Fruit fly (Drosophila melanogaster): ENCODE results near the gene HIPP1.
A peak's percentile ranks its signal among the peaks of the same experiment; 100 is the strongest.

Gene HIPP1

DNA sequence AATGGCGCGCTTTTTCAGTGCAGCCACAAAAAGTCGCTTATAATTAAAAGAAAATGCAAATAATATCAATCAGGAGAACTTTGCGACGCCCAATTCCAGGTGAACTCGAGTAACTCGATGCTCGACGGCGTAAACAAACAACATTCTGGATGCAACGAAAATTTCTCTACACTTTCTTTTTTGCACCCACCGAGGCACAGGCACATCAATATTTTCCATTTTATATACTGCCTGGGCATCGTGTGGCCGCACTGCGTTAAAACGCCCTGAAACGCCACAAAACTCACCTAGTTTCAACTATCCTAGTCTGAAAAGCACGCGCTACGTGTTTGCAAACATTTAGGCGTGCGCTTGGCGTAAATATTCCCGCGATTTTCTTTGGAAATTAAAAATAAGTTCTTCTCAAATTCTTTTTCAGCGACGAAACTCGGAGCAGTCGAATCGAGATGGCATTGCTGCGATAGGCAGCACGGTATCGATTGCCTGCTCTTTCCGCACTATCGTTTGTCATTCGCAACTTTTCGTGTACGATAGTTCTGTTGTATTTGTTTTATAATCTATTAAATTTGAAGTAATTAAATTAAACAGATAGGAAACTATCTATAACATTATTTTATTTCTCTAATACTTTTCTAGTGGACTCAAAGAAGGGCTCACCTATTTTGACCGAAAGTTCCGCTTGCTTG, 23.6 kb upstream of the HIPP1 start, which contains the start of gene Pcif1:
Gene Pcif1 (minus strand): TSS at position 456 of the 686 bp plus-strand sequence.
- TF ChIP-seq brk (GFP tag; optimal IDR thresholded peaks at IDR 0.05) = peak; percentile 83
- peak; percentile 41 for TF ChIP-seq Rel (GFP tag; optimal IDR thresholded peaks at IDR 0.05)
- TF ChIP-seq Rel (tag; optimal IDR thresholded peaks at IDR 0.05) = no peak
- no peak for TF ChIP-seq fru (GFP tag; optimal IDR thresholded peaks at IDR 0.05)
- peak; percentile 59 for TF ChIP-seq dsf (GFP tag; optimal IDR thresholded peaks at IDR 0.05; ENCODE audit: borderline replicate concordance)
- no peak for TF ChIP-seq OdsH (GFP tag; optimal IDR thresholded peaks at IDR 0.05)
- no peak for TF ChIP-seq Abd-B (GFP tag; optimal IDR thresholded peaks at IDR 0.05)
- TF ChIP-seq CG32264 (GFP tag; optimal IDR thresholded peaks at IDR 0.05) = peak; percentile 11
- TF ChIP-seq Hr83 (GFP tag; optimal IDR thresholded peaks at IDR 0.05; ENCODE audit: poor library complexity, severe bottlenecking) = peak; percentile 54
- peak; percentile 16 for TF ChIP-seq sv (GFP tag; optimal IDR thresholded peaks at IDR 0.05)
- TF ChIP-seq woc (GFP tag; optimal IDR thresholded peaks at IDR 0.05) = peak; percentile 13
- peak; percentile 17 for TF ChIP-seq HLH106 (tag; optimal IDR thresholded peaks at IDR 0.05)
- TF ChIP-seq sage (GFP tag; optimal IDR thresholded peaks at IDR 0.05) = peak; percentile 44
- no peak for TF ChIP-seq Sp1 (GFP tag; optimal IDR thresholded peaks at IDR 0.05)
- TF ChIP-seq Hnf4 (GFP tag; optimal IDR thresholded peaks at IDR 0.05) = peak; percentile 72
- TF ChIP-seq CG9705 (GFP tag; optimal IDR thresholded peaks at IDR 0.05) = peak; percentile 2
- TF ChIP-seq h (GFP tag; optimal IDR thresholded peaks at IDR 0.05) = peak; percentile 50

dm6 chr3L:20787835-20788380, 21.6 kb upstream of the HIPP1 start, which contains the start of gene CG11396:
TSS of gene CG11396 (minus strand) at chr3L:20788137.
- TF ChIP-seq Hr83 (GFP tag; optimal IDR thresholded peaks at IDR 0.05; ENCODE audit: poor library complexity, severe bottlenecking) (peak; percentile 74), HLH106 (tag; optimal IDR thresholded peaks at IDR 0.05) (no peak)

dm6 chr3L:20789299-20789698, 20.2 kb upstream of the HIPP1 start:
- TF ChIP-seq Jra (GFP tag; optimal IDR thresholded peaks at IDR 0.05) (no peak), GATAd (GFP tag; optimal IDR thresholded peaks at IDR 0.05) (no peak), N (GFP tag; optimal IDR thresholded peaks at IDR 0.05) (no peak), OdsH (GFP tag; optimal IDR thresholded peaks at IDR 0.05) (no peak), foxo (GFP tag; optimal IDR thresholded peaks at IDR 0.05) (no peak), Sp1 (GFP tag; optimal IDR thresholded peaks at IDR 0.05) (no peak), fru (GFP tag; optimal IDR thresholded peaks at IDR 0.05) (no peak), Vsx2 (GFP tag; optimal IDR thresholded peaks at IDR 0.05; ENCODE audit: partially characterized antibody) (no peak), Dfd (GFP tag; optimal IDR thresholded peaks at IDR 0.05) (no peak), dsf (GFP tag; optimal IDR thresholded peaks at IDR 0.05; ENCODE audit: borderline replicate concordance) (no peak), Dif (GFP tag; optimal IDR thresholded peaks at IDR 0.05; ENCODE audit: partially characterized antibody) (no peak), sv (GFP tag; optimal IDR thresholded peaks at IDR 0.05) (no peak), CG9705 (GFP tag; optimal IDR thresholded peaks at IDR 0.05) (no peak), br (GFP tag; optimal IDR thresholded peaks at IDR 0.05) (no peak), dl (GFP tag; optimal IDR thresholded peaks at IDR 0.05; ENCODE audit: insufficient read depth in 1 of 2, partially characterized antibody in 2 of 2) (no peak), CG32264 (GFP tag; optimal IDR thresholded peaks at IDR 0.05) (no peak), Abd-B (GFP tag; optimal IDR thresholded peaks at IDR 0.05) (no peak), CrebA (GFP tag; optimal IDR thresholded peaks at IDR 0.05; ENCODE audit: borderline replicate concordance) (no peak), woc (GFP tag; optimal IDR thresholded peaks at IDR 0.05) (no peak), sage (GFP tag; optimal IDR thresholded peaks at IDR 0.05) (no peak)

- TF ChIP-seq sv (GFP tag; optimal IDR thresholded peaks at IDR 0.05) (no peak), CrebA (GFP tag; optimal IDR thresholded peaks at IDR 0.05; ENCODE audit: borderline replicate concordance) (no peak), Hr78 (GFP tag; optimal IDR thresholded peaks at IDR 0.05) (no peak), dl (GFP tag; optimal IDR thresholded peaks at IDR 0.05; ENCODE audit: insufficient read depth in 1 of 2, partially characterized antibody in 2 of 2) (no peak), psq (GFP tag; optimal IDR thresholded peaks at IDR 0.05) (no peak), tai (GFP tag; optimal IDR thresholded peaks at IDR 0.05) (no peak), Dfd (GFP tag; optimal IDR thresholded peaks at IDR 0.05) (no peak)
These were observed 16.8 kb upstream of the HIPP1 start, which contains the start of gene Six4 for dm6 chr3L:20792693-20793092. TSS of gene Six4 (minus strand) at chr3L:20792777.
